Fruit fly (Drosophila melanogaster): ENCODE results near the gene neur.
A peak's percentile ranks its signal among the peaks of the same experiment; 100 is the strongest.

Gene neur

DNA sequence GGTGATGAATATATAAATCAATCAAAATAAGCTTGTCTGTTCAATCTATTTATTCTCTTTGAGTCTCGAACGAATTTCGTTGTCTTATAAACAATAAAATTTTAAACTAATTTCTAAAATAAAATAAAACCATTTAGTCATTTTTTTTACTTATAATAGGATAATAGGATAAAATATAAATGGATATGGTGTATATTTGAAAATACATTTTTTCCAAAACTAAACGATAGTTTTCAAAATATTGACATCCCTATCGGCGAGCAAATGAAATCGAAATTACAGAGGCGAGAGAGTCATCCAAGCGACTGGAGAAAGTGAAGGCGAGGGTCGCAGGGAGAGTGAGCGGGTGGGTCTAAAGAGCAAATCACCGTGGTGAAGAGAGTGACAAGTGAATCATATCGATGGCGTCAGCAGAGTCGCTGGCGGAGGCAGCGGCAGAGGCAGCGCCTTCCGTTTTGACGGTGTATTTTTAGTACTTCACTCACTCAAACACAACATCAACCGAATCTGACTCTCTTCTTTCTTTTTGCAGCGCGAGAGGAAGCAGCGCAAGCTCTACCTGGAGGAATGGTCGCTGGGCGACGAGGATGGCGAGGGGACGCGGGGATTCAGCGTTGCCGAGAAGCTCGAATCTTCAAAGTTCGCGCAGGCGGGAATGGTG lies 18.3 kb upstream of the neur start (continued):
- TF ChIP-seq eg (GFP tag; IDR thresholded peaks at IDR 0.05) (no peak), CG32006 (GFP tag; optimal IDR thresholded peaks at IDR 0.05) (peak; percentile 99), CG6792 (GFP tag; optimal IDR thresholded peaks at IDR 0.05) (peak; percentile 86), CG15336 (GFP tag; IDR thresholded peaks at IDR 0.05) (no peak), CG31627 (GFP tag; optimal IDR thresholded peaks at IDR 0.05) (peak; percentile 68), Eip75B (GFP tag; optimal IDR thresholded peaks at IDR 0.05) (peak; percentile 79), salr (GFP tag; optimal IDR thresholded peaks at IDR 0.05) (peak; percentile 15 to 97), CG3919 (GFP tag; optimal IDR thresholded peaks at IDR 0.05) (peak; percentile 93), CG11294 (GFP tag; IDR thresholded peaks at IDR 0.05) (no peak)

- TF ChIP-seq CG6276 (GFP tag; optimal IDR thresholded peaks at IDR 0.05) (no peak), Gug (GFP tag; IDR thresholded peaks at IDR 0.05) (no peak), Blimp-1 (GFP tag; optimal IDR thresholded peaks at IDR 0.05) (no peak), CG6854 (GFP tag; optimal IDR thresholded peaks at IDR 0.05) (no peak), Ets96B (tag; optimal IDR thresholded peaks at IDR 0.05) (no peak), Met (GFP tag; optimal IDR thresholded peaks at IDR 0.05) (no peak), CG11294 (GFP tag; IDR thresholded peaks at IDR 0.05) (no peak), Eip75B (GFP tag; optimal IDR thresholded peaks at IDR 0.05) (no peak), CG31627 (GFP tag; optimal IDR thresholded peaks at IDR 0.05) (no peak), Sox14 (GFP tag; optimal IDR thresholded peaks at IDR 0.05) (no peak), CG11902 (GFP tag; optimal IDR thresholded peaks at IDR 0.05) (no peak), CG8119 (GFP tag; IDR thresholded peaks at IDR 0.05) (no peak), Eip78C (GFP tag) (no peak), vri (GFP tag; optimal IDR thresholded peaks at IDR 0.05) (no peak), CG10631 (GFP tag; optimal IDR thresholded peaks at IDR 0.05) (no peak), dsx (GFP tag; optimal IDR thresholded peaks at IDR 0.05; ENCODE audit: poor library complexity, severe bottlenecking) (no peak)
These were observed 17.7 kb upstream of the neur start for dm6 chr3R:9057032-9057397.

DNA sequence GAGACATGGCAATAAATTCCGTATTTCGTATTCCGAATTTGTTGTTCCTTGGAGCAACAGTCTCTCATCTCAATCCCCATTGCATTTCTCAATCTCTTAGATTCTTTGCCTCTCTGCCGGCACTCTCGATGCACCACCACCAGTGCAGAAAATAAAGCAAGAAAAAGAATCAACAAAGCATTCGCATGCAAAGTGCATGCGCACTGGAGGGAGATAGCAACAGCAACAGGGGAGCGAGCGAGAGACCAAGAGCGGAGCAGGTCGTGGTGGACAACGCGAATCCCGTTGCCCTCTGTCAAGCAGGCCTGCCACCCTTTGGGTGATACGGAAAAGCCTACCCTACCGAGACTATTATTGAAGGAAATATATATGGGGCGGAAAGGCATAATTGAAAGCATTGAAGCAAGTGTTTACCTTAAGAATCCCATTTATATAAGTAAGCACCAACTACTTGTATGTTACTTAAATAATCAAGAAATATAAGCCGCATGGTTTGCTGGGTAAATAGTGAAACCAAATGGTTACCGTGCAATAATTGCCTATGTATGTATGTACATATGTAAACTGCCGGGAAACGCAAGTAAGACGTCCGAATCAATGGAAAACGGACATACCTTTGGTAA lies 17.2 kb upstream of the neur start:
- no peak for TF ChIP-seq CG8632 (GFP tag; optimal IDR thresholded peaks at IDR 0.05)
- TF ChIP-seq CG8119 (GFP tag; IDR thresholded peaks at IDR 0.05) = no peak
- no peak for TF ChIP-seq CG8319 (GFP tag; optimal IDR thresholded peaks at IDR 0.05)
- TF ChIP-seq pdm3 (GFP tag; optimal IDR thresholded peaks at IDR 0.05) = no peak
- no peak for TF ChIP-seq vri (GFP tag; optimal IDR thresholded peaks at IDR 0.05)
- TF ChIP-seq svp (GFP tag) = peak; percentile 92
- no peak for TF ChIP-seq Hr4 (GFP tag; optimal IDR thresholded peaks at IDR 0.05)
- no peak for TF ChIP-seq dac (GFP tag; optimal IDR thresholded peaks at IDR 0.05)
- peak; percentile 83 for TF ChIP-seq fkh (GFP tag; optimal IDR thresholded peaks at IDR 0.05)
- peak; percentile 30 for TF ChIP-seq fd59A (GFP tag; optimal IDR thresholded peaks at IDR 0.05)
- peak; percentile 70 for TF ChIP-seq CG6854 (GFP tag; optimal IDR thresholded peaks at IDR 0.05)
- TF ChIP-seq CG1621 (tag; optimal IDR thresholded peaks at IDR 0.05) = peak; percentile 74
- peak; percentile 81 to 83 for TF ChIP-seq ss (GFP tag; optimal IDR thresholded peaks at IDR 0.05)
- TF ChIP-seq CG16779 (tag; optimal IDR thresholded peaks at IDR 0.05) = peak; percentile 55
- TF ChIP-seq Met (GFP tag; optimal IDR thresholded peaks at IDR 0.05) = peak; percentile 13
- TF ChIP-seq OdsH (GFP tag; optimal IDR thresholded peaks at IDR 0.05) = peak; percentile 6
- no peak for TF ChIP-seq Ets21C (GFP tag; optimal IDR thresholded peaks at IDR 0.05)
- peak; percentile 68 for TF ChIP-seq CG6276 (GFP tag; optimal IDR thresholded peaks at IDR 0.05)
- peak; percentile 13 for TF ChIP-seq net (GFP tag; optimal IDR thresholded peaks at IDR 0.05)
- peak; percentile 35 for TF ChIP-seq CG3919 (GFP tag; optimal IDR thresholded peaks at IDR 0.05)
- peak in 1 of 2 experiments; percentile 59 for TF ChIP-seq salr (GFP tag; optimal IDR thresholded peaks at IDR 0.05)
- peak; percentile 34 for TF ChIP-seq Blimp-1 (GFP tag; optimal IDR thresholded peaks at IDR 0.05)
- TF ChIP-seq fd85E (GFP tag; optimal IDR thresholded peaks at IDR 0.05) = peak; percentile 11
- no peak for TF ChIP-seq CG11902 (GFP tag; optimal IDR thresholded peaks at IDR 0.05)
- peak; percentile 67 for TF ChIP-seq dsx (GFP tag; optimal IDR thresholded peaks at IDR 0.05; ENCODE audit: poor library complexity, severe bottlenecking)
- TF ChIP-seq Ets96B (tag; optimal IDR thresholded peaks at IDR 0.05) = peak; percentile 60
- no peak for TF ChIP-seq CG15336 (GFP tag; IDR thresholded peaks at IDR 0.05)
- TF ChIP-seq CG3032 (tag; optimal IDR thresholded peaks at IDR 0.05) = peak; percentile 59
- TF ChIP-seq CG4318 (GFP tag; optimal IDR thresholded peaks at IDR 0.05) = no peak
- peak; percentile 37 for TF ChIP-seq spab (GFP tag; optimal IDR thresholded peaks at IDR 0.05)
- TF ChIP-seq Sox14 (GFP tag; optimal IDR thresholded peaks at IDR 0.05) = peak; percentile 68
- no peak for TF ChIP-seq lz (GFP tag; optimal IDR thresholded peaks at IDR 0.05)
- TF ChIP-seq Lpt (GFP tag; optimal IDR thresholded peaks at IDR 0.05) = peak; percentile 66
- TF ChIP-seq Eip75B (GFP tag; optimal IDR thresholded peaks at IDR 0.05) = peak; percentile 8
- peak; percentile 78 for TF ChIP-seq Eip78C (GFP tag)
- no peak for TF ChIP-seq CG10631 (GFP tag; optimal IDR thresholded peaks at IDR 0.05)
- no peak for TF ChIP-seq eg (GFP tag; IDR thresholded peaks at IDR 0.05)
- TF ChIP-seq Sox102F (GFP tag; optimal IDR thresholded peaks at IDR 0.05) = peak; percentile 21
